Worm (Caenorhabditis elegans) whole organism, L3 larva: ENCODE results near the gene bath-45.

Experiments
- ama-1 ChIP-seq: fragments of 150-350 bp; optimal IDR thresholded peaks from 2 replicates; lab custom pipeline; 2018
- daf-12 ChIP-seq: fragments of 150-350 bp; optimal IDR thresholded peaks from 2 replicates; lab custom pipeline; 2014; ENCODE audit warnings: missing biosample characterization, missing genetic modification reagents, missing genetic modification characterization
- pha-4 ChIP-seq: fragments of 150-350 bp; optimal IDR thresholded peaks from 2 replicates; lab custom pipeline; 2014; ENCODE audit warnings: missing biosample characterization, missing genetic modification reagents, missing genetic modification characterization
- skn-1 ChIP-seq: fragments of 150-350 bp; optimal IDR thresholded peaks from 2 replicates; lab custom pipeline; 2014; ENCODE audit warnings: missing biosample characterization, missing genetic modification characterization
- zag-1 ChIP-seq: fragments of 150-350 bp; optimal IDR thresholded peaks from 2 replicates; lab custom pipeline; 2014; ENCODE audit warnings: missing biosample characterization, missing genetic modification characterization

DNA sequence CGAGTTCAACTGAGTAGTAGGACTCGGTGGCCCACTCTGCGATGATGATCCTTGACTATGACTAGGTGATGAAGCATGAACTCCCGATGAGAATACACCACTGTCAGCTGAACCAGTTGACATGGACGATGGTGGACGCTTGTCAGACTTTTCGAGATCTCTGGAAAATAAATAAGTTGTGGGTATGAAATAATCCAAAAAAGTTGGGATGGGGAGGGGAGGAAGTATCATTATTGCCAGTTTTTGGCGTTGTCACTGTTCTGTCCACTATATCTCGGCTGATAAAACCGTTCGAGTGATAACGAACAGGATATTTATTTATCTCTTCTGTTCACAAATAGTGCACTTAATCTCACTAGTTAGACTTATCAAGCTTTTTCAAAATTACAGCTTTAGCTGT lies 41.2 kb downstream of the bath-45 start:
- no peak for TF ChIP-seq daf-12 (tag; lab: Kevin White, UChicago)
- TF ChIP-seq skn-1 = no peak
- no peak for TF ChIP-seq pha-4 (tag; lab: Kevin White, UChicago)
- TF ChIP-seq zag-1 (tag; lab: Kevin White, UChicago) = no peak
- no peak for TF ChIP-seq ama-1 (lab: Kevin White, UChicago)
